Worm (Caenorhabditis elegans): Measurements from ENCODE around the gene famk-1.

- TF ChIP-seq pha-4 (tag; optimal IDR thresholded peaks at IDR 0.05) (no peak), unc-130 (GFP tag; optimal IDR thresholded peaks at IDR 0.05) (no peak), nhr-120 (GFP tag; IDR thresholded peaks at IDR 0.05) (no peak), bed-1 (GFP tag; IDR thresholded peaks at IDR 0.05) (no peak), egl-44 (GFP tag; IDR thresholded peaks at IDR 0.05) (no peak), tbx-9 (tag; optimal IDR thresholded peaks at IDR 0.05; ENCODE audit: borderline replicate concordance) (no peak), ceh-58 (GFP tag; IDR thresholded peaks at IDR 0.05) (no peak), sdz-38 (tag; optimal IDR thresholded peaks at IDR 0.05) (no peak)
Measured at ce11 chrX:15159362-15159761, 53.7 kb downstream of the famk-1 start.

All from whole organism, young adult.